Worm (Caenorhabditis elegans): ENCODE results near the gene far-1.

- TF ChIP-seq tbp1 (GFP tag; optimal IDR thresholded peaks at IDR 0.05) (peak; percentile 65), Y53G8AR.9 (GFP tag; conservative IDR thresholded peaks at IDR 0.05) (peak; percentile 84; the same call in 1 of the 2 replicates), gei-17 (GFP tag; optimal IDR thresholded peaks at IDR 0.05) (peak; percentile 48), snpc-4 (GFP tag; optimal IDR thresholded peaks at IDR 0.05) (no peak), snpc-4 (tag; optimal IDR thresholded peaks at IDR 0.05) (peak in 2 of 4 experiments; percentile 23 to 46), nfya-1 (tag; optimal IDR thresholded peaks at IDR 0.05; ENCODE audit: borderline replicate concordance, insufficient read depth) (no peak), mel-28 (tag; optimal IDR thresholded peaks at IDR 0.05; ENCODE audit: borderline replicate concordance) (peak; percentile 72), Y67H2A.10 (GFP tag; conservative IDR thresholded peaks at IDR 0.05) (no peak), tlf-1 (GFP tag; optimal IDR thresholded peaks at IDR 0.05) (peak; percentile 76), F23B12.7 (tag; optimal IDR thresholded peaks at IDR 0.05; ENCODE audit: insufficient read depth) (peak; percentile 89), madf-10 (tag; optimal IDR thresholded peaks at IDR 0.05) (peak; percentile 70), rpc-1 (optimal IDR thresholded peaks at IDR 0.05) (no peak), rpc-1 (tag; optimal IDR thresholded peaks at IDR 0.05) (no peak)
Observed at ce11 chrIII:9051119-9051597, 29.8 kb downstream of the far-1 start.
